Worm (Caenorhabditis elegans): Measurements from ENCODE around the gene F11C1.9.

DNA sequence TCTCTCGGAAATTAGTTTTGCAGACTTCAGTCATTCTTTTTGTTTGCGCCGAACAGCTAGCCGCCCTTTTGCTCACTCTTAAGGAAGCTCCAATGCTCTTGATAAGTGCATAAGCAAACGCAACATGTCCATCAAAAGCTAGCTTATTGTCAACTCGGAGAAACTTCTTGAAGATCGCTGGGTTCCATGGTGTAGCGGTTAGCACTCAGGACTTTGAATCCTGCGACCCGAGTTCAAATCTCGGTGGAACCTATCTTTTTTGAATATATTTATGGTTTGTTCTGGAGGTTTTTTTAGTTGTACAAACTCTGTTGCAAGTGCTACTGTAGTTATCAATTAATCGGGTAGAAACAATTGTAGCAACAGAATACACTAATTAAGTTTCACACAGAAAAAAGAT is 39.8 kb downstream of the F11C1.9 start:
- TF ChIP-seq ama-1 (optimal IDR thresholded peaks at IDR 0.05) (no peak), scrt-1 (GFP tag; IDR thresholded peaks at IDR 0.05) (no peak), tra-4 (tag; optimal IDR thresholded peaks at IDR 0.05) (no peak)
